ENCODE assay signal across 4 fruit fly cellular contexts in genomic region chr2L:10615889-10616288, dm6.
TF ChIP-seq lines count a peak whose summit lies in the region.

No protein-coding gene starts in this region.

- TF ChIP-seq CTCF in whole organism, embryonic (GFP tag; optimal IDR thresholded peaks at IDR 0.05; lab: Kevin White, UChicago) = no peak

TF ChIP-seq in whole organism, embryonic, 481 proteins besides CTCF, POLR2A, EP300 and RAD21 (continues in another document):
- TF ChIP-seq dmrt99B (tag; optimal IDR thresholded peaks at IDR 0.05; lab: Kevin White, UChicago) = peak; percentile 41
- TF ChIP-seq CG4854 (GFP tag; optimal IDR thresholded peaks at IDR 0.05; lab: Kevin White, UChicago) = no peak
- no peak for TF ChIP-seq CG10147 (GFP tag; optimal IDR thresholded peaks at IDR 0.05; lab: Kevin White, UChicago)
- peak; percentile 32; the same call in 1 of the 2 replicates for TF ChIP-seq Xrp1 (GFP tag; IDR thresholded peaks at IDR 0.05; lab: Robert Waterston, UW)
- TF ChIP-seq psq (GFP tag; optimal IDR thresholded peaks at IDR 0.05; lab: Kevin White, UChicago) = no peak
- peak; percentile 8 for TF ChIP-seq corto (GFP tag; optimal IDR thresholded peaks at IDR 0.05; lab: Kevin White, UChicago)
- TF ChIP-seq pan (optimal IDR thresholded peaks at IDR 0.05; lab: Kevin White, UChicago) = no peak
- no peak for TF ChIP-seq pan (GFP tag; optimal IDR thresholded peaks at IDR 0.05 in 1 of 2, IDR thresholded peaks at IDR 0.05 in 1 of 2)
- peak; percentile 8; the same call in 1 of the 2 replicates for TF ChIP-seq E2f2 (GFP tag; IDR thresholded peaks at IDR 0.05; lab: Robert Waterston, UW)
- no peak for TF ChIP-seq CrebB (tag; optimal IDR thresholded peaks at IDR 0.05; lab: Kevin White, UChicago)
- TF ChIP-seq grau (tag; optimal IDR thresholded peaks at IDR 0.05; lab: Kevin White, UChicago) = peak; percentile 14
- TF ChIP-seq stc (GFP tag; IDR thresholded peaks at IDR 0.05; lab: Robert Waterston, UW) = no peak
- no peak for TF ChIP-seq Lhr (GFP tag; optimal IDR thresholded peaks at IDR 0.05; lab: Kevin White, UChicago)
- TF ChIP-seq fu2 (GFP tag; optimal IDR thresholded peaks at IDR 0.05; lab: Kevin White, UChicago) = no peak
- peak; percentile 34 for TF ChIP-seq gem (tag; optimal IDR thresholded peaks at IDR 0.05; lab: Kevin White, UChicago)
- peak; percentile 36 for TF ChIP-seq CG13424 (tag; optimal IDR thresholded peaks at IDR 0.05; lab: Kevin White, UChicago)
- no peak for TF ChIP-seq HLH4C (GFP tag; IDR thresholded peaks at IDR 0.05; lab: Robert Waterston, UW; ENCODE audit: partially characterized antibody)
- 0 out of 2 replicates have a peak, but pooled peaks have one; percentile 6 for TF ChIP-seq Ptx1 (GFP tag; IDR thresholded peaks at IDR 0.05; lab: Robert Waterston, UW)
- TF ChIP-seq org-1 (GFP tag; optimal IDR thresholded peaks at IDR 0.05; lab: Kevin White, UChicago) = no peak
- TF ChIP-seq Lim3 (GFP tag; IDR thresholded peaks at IDR 0.05; lab: Robert Waterston, UW) = no peak
- TF ChIP-seq CG18764 (GFP tag; optimal IDR thresholded peaks at IDR 0.05; lab: Kevin White, UChicago) = no peak
- TF ChIP-seq wor (GFP tag; IDR thresholded peaks at IDR 0.05; lab: Robert Waterston, UW) = no peak
- TF ChIP-seq lbe (GFP tag; optimal IDR thresholded peaks at IDR 0.05; lab: Kevin White, UChicago) = no peak

TF ChIP-seq in whole organism, prepupa, 60 proteins besides CTCF, POLR2A, EP300 and RAD21 (continues in another document):
- TF ChIP-seq CG16779 (tag; optimal IDR thresholded peaks at IDR 0.05; lab: Kevin White, UChicago) (peak; percentile 24), spab (GFP tag; optimal IDR thresholded peaks at IDR 0.05; lab: Kevin White, UChicago) (peak; percentile 52), CG10669 (GFP tag; optimal IDR thresholded peaks at IDR 0.05; lab: Kevin White, UChicago) (peak; percentile 47), CG3032 (tag; optimal IDR thresholded peaks at IDR 0.05; lab: Kevin White, UChicago) (peak; percentile 55), Eip75B (GFP tag; optimal IDR thresholded peaks at IDR 0.05; lab: Kevin White, UChicago) (peak; percentile 67), vri (GFP tag; optimal IDR thresholded peaks at IDR 0.05; lab: Kevin White, UChicago) (peak; percentile 62), fd85E (GFP tag; optimal IDR thresholded peaks at IDR 0.05; lab: Kevin White, UChicago) (no peak), CG6854 (GFP tag; optimal IDR thresholded peaks at IDR 0.05; lab: Kevin White, UChicago) (peak; percentile 37), salr (GFP tag; optimal IDR thresholded peaks at IDR 0.05; lab: Kevin White, UChicago) (no peak), CG11762 (GFP tag; optimal IDR thresholded peaks at IDR 0.05; lab: Kevin White, UChicago; ENCODE audit: insufficient read depth) (peak; percentile 18), CG34406 (GFP tag; optimal IDR thresholded peaks at IDR 0.05; lab: Kevin White, UChicago) (peak; percentile 71), topi (GFP tag; optimal IDR thresholded peaks at IDR 0.05; lab: Kevin White, UChicago) (peak; percentile 71), cyc (GFP tag; optimal IDR thresholded peaks at IDR 0.05; lab: Kevin White, UChicago) (peak; percentile 48), pdm3 (GFP tag; optimal IDR thresholded peaks at IDR 0.05; lab: Kevin White, UChicago) (peak; percentile 66), Met (GFP tag; optimal IDR thresholded peaks at IDR 0.05; lab: Kevin White, UChicago) (peak; percentile 79), Sox14 (GFP tag; optimal IDR thresholded peaks at IDR 0.05; lab: Kevin White, UChicago) (peak; percentile 53), Ets96B (tag; optimal IDR thresholded peaks at IDR 0.05; lab: Kevin White, UChicago) (peak; percentile 59), Smox (GFP tag; optimal IDR thresholded peaks at IDR 0.05; lab: Kevin White, UChicago) (peak; percentile 69), dac (GFP tag; optimal IDR thresholded peaks at IDR 0.05; lab: Kevin White, UChicago) (no peak), CG11902 (GFP tag; optimal IDR thresholded peaks at IDR 0.05; lab: Kevin White, UChicago) (no peak), Hr39 (GFP tag; optimal IDR thresholded peaks at IDR 0.05; lab: Kevin White, UChicago) (peak; percentile 55), net (GFP tag; optimal IDR thresholded peaks at IDR 0.05; lab: Kevin White, UChicago) (peak; percentile 62), ss (GFP tag; optimal IDR thresholded peaks at IDR 0.05; lab: Kevin White, UChicago) (peak; percentile 6 to 44)

TF ChIP-seq in whole organism, pupa, 21 proteins besides CTCF, POLR2A, EP300 and RAD21:
- TF ChIP-seq CG15710 (tag; optimal IDR thresholded peaks at IDR 0.05; lab: Kevin White, UChicago) = peak; percentile 60
- TF ChIP-seq CG34367 (tag; optimal IDR thresholded peaks at IDR 0.05; lab: Kevin White, UChicago) = peak; percentile 29
- TF ChIP-seq CG8159 (tag; optimal IDR thresholded peaks at IDR 0.05; lab: Kevin White, UChicago) = peak; percentile 70
- peak; percentile 68 for TF ChIP-seq Pif1A (GFP tag; optimal IDR thresholded peaks at IDR 0.05; lab: Kevin White, UChicago)
- no peak for TF ChIP-seq Ets98B (GFP tag; IDR thresholded peaks at IDR 0.05; lab: Robert Waterston, UW)
- TF ChIP-seq fd96Ca (GFP tag; IDR thresholded peaks at IDR 0.05; lab: Robert Waterston, UW) = 0 out of 3 replicates have a peak, but pooled peaks have one; percentile 14
- peak; percentile 68 for TF ChIP-seq Snoo (tag; optimal IDR thresholded peaks at IDR 0.05; lab: Kevin White, UChicago)
- TF ChIP-seq CG8301 (tag; optimal IDR thresholded peaks at IDR 0.05; lab: Kevin White, UChicago) = peak; percentile 40
- no peak for TF ChIP-seq rn (GFP tag; IDR thresholded peaks at IDR 0.05; lab: Robert Waterston, UW)
- TF ChIP-seq D1 (tag; optimal IDR thresholded peaks at IDR 0.05; lab: Kevin White, UChicago) = no peak
- TF ChIP-seq CG4496 (GFP tag; IDR thresholded peaks at IDR 0.05; lab: Robert Waterston, UW) = 0 out of 3 replicates have a peak, but pooled peaks have one; percentile 13
- TF ChIP-seq CG9948 (tag; optimal IDR thresholded peaks at IDR 0.05; lab: Kevin White, UChicago) = peak; percentile 46
- peak; percentile 55 for TF ChIP-seq CG17806 (tag; optimal IDR thresholded peaks at IDR 0.05; lab: Kevin White, UChicago)
- no peak for TF ChIP-seq CG12605 (GFP tag; IDR thresholded peaks at IDR 0.05; lab: Robert Waterston, UW)
- TF ChIP-seq CG32121 (GFP tag; IDR thresholded peaks at IDR 0.05; lab: Robert Waterston, UW) = no peak
- TF ChIP-seq Pif1B (GFP tag; optimal IDR thresholded peaks at IDR 0.05; lab: Kevin White, UChicago) = peak; percentile 39
- TF ChIP-seq CG14655 (GFP tag; optimal IDR thresholded peaks at IDR 0.05; lab: Kevin White, UChicago) = peak; percentile 63

TF ChIP-seq in whole organism, wandering third instar larva, 38 proteins besides CTCF, POLR2A, EP300 and RAD21:
- TF ChIP-seq N (GFP tag; optimal IDR thresholded peaks at IDR 0.05; lab: Kevin White, UChicago) (no peak), Jra (GFP tag; optimal IDR thresholded peaks at IDR 0.05; lab: Kevin White, UChicago) (peak; percentile 10), usp (GFP tag; optimal IDR thresholded peaks at IDR 0.05; lab: Kevin White, UChicago) (no peak), tai (GFP tag; optimal IDR thresholded peaks at IDR 0.05; lab: Kevin White, UChicago) (no peak), rgr (GFP tag; optimal IDR thresholded peaks at IDR 0.05; lab: Kevin White, UChicago) (peak; percentile 66), Sp1 (GFP tag; optimal IDR thresholded peaks at IDR 0.05; lab: Kevin White, UChicago) (peak; percentile 75), Abd-B (GFP tag; optimal IDR thresholded peaks at IDR 0.05; lab: Kevin White, UChicago) (no peak), Mio (GFP tag; optimal IDR thresholded peaks at IDR 0.05; lab: Kevin White, UChicago) (no peak), sage (GFP tag; optimal IDR thresholded peaks at IDR 0.05; lab: Kevin White, UChicago) (no peak), Hnf4 (GFP tag; optimal IDR thresholded peaks at IDR 0.05; lab: Kevin White, UChicago) (peak; percentile 16), CG9705 (GFP tag; optimal IDR thresholded peaks at IDR 0.05; lab: Kevin White, UChicago) (peak; percentile 46), ey (GFP tag; optimal IDR thresholded peaks at IDR 0.05; lab: Kevin White, UChicago) (peak; percentile 70), h (GFP tag; optimal IDR thresholded peaks at IDR 0.05; lab: Kevin White, UChicago) (peak; percentile 68), br (GFP tag; optimal IDR thresholded peaks at IDR 0.05; lab: Kevin White, UChicago) (peak; percentile 70), psq (GFP tag; optimal IDR thresholded peaks at IDR 0.05; lab: Kevin White, UChicago) (peak; percentile 58), CrebA (GFP tag; optimal IDR thresholded peaks at IDR 0.05; lab: Kevin White, UChicago; ENCODE audit: borderline replicate concordance) (no peak), lola (GFP tag; optimal IDR thresholded peaks at IDR 0.05; lab: Kevin White, UChicago) (no peak), sv (GFP tag; optimal IDR thresholded peaks at IDR 0.05; lab: Kevin White, UChicago) (no peak), Hr78 (GFP tag; optimal IDR thresholded peaks at IDR 0.05; lab: Kevin White, UChicago) (no peak), Rel (GFP tag; optimal IDR thresholded peaks at IDR 0.05; lab: Kevin White, UChicago) (no peak), Rel (tag; optimal IDR thresholded peaks at IDR 0.05; lab: Kevin White, UChicago) (peak; percentile 7), OdsH (GFP tag; optimal IDR thresholded peaks at IDR 0.05; lab: Kevin White, UChicago) (peak; percentile 74), Myc (optimal IDR thresholded peaks at IDR 0.05; lab: Kevin White, UChicago) (no peak), HLH106 (tag; optimal IDR thresholded peaks at IDR 0.05; lab: Kevin White, UChicago) (peak; percentile 76), Dif (GFP tag; optimal IDR thresholded peaks at IDR 0.05; lab: Kevin White, UChicago; ENCODE audit: partially characterized antibody) (no peak), Hr83 (GFP tag; optimal IDR thresholded peaks at IDR 0.05; lab: Kevin White, UChicago; ENCODE audit: poor library complexity, severe bottlenecking) (no peak), CG32264 (GFP tag; optimal IDR thresholded peaks at IDR 0.05; lab: Kevin White, UChicago) (no peak), Dfd (GFP tag; optimal IDR thresholded peaks at IDR 0.05; lab: Kevin White, UChicago) (no peak), brk (GFP tag; optimal IDR thresholded peaks at IDR 0.05; lab: Kevin White, UChicago) (no peak), foxo (GFP tag; optimal IDR thresholded peaks at IDR 0.05; lab: Kevin White, UChicago) (peak in 1 of 2 experiments; percentile 66), woc (GFP tag; optimal IDR thresholded peaks at IDR 0.05; lab: Kevin White, UChicago) (peak; percentile 16), fru (GFP tag; optimal IDR thresholded peaks at IDR 0.05; lab: Kevin White, UChicago) (peak; percentile 73), pan (optimal IDR thresholded peaks at IDR 0.05; lab: Kevin White, UChicago) (no peak), Vsx2 (GFP tag; optimal IDR thresholded peaks at IDR 0.05; lab: Kevin White, UChicago; ENCODE audit: partially characterized antibody) (no peak), dmrt93B (GFP tag; optimal IDR thresholded peaks at IDR 0.05; lab: Kevin White, UChicago) (peak; percentile 59), dl (GFP tag; optimal IDR thresholded peaks at IDR 0.05; lab: Kevin White, UChicago; ENCODE audit: insufficient read depth in 1 of 2, partially characterized antibody in 2 of 2) (no peak)

Comparison
In these comparisons a context has a peak if more than half of its experiments do, and no peak if none do; other contexts are left out.
1. Of the 7 proteins assayed by ChIP-seq in both whole organism, embryonic and whole organism, prepupa: peak only in whole organism, embryonic: none; only in whole organism, prepupa: Blimp-1, CG16779, CG6854 and Hr39; in both: Sox102F; in neither: 2.